Worm (Caenorhabditis elegans): ENCODE data around the gene Y57A10C.8.

Y57A10C.8 gene

DNA sequence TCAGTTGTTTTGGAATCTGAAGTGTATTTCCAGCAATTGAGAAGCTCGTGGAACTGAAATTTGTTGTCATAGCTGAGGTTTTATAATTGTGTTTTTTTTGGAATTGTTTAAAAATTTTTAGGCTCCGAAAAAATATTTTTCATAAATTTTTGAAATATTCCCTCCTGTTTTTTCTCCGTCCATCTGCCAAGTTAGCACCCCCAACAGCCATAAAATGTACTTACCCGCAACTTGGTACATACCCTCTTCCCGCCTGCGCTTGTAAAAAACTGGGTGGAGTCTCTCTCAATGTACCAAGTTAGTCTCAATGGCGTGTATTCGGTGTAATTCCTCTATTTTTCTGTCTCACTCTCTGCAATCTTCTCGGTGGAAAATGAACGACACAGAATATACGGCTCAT is 39.9 kb downstream of the Y57A10C.8 start, which contains the start of gene Y57A10B.6:
Gene Y57A10B.6 (plus strand): TSS at position 301 of the 400 bp plus-strand sequence.
- TF ChIP-seq nhr-76 (tag; optimal IDR thresholded peaks at IDR 0.05) (no peak), ztf-11 (tag; optimal IDR thresholded peaks at IDR 0.05) (no peak), cnd-1 (tag; optimal IDR thresholded peaks at IDR 0.05) (no peak), flh-1 (GFP tag; optimal IDR thresholded peaks at IDR 0.05) (no peak), nhr-237 (tag; optimal IDR thresholded peaks at IDR 0.05) (no peak), M03D4.4 (tag; optimal IDR thresholded peaks at IDR 0.05) (no peak), blmp-1 (tag; optimal IDR thresholded peaks at IDR 0.05) (no peak), nhr-12 (tag; optimal IDR thresholded peaks at IDR 0.05) (no peak), ces-1 (GFP tag; optimal IDR thresholded peaks at IDR 0.05) (no peak)

ce11 chrII:12387980-12388379 is 41.7 kb downstream of the Y57A10C.8 start, which contains the start of gene sre-41:
sre-41 (plus strand) TSS chrII:12388280.
- TF ChIP-seq ham-2 (GFP tag; optimal IDR thresholded peaks at IDR 0.05) (no peak), sem-2 (GFP tag; optimal IDR thresholded peaks at IDR 0.05) (no peak), nhr-76 (tag; optimal IDR thresholded peaks at IDR 0.05) (no peak), sptf-1 (tag; optimal IDR thresholded peaks at IDR 0.05) (no peak), ztf-11 (tag; optimal IDR thresholded peaks at IDR 0.05) (no peak), nhr-2 (tag; optimal IDR thresholded peaks at IDR 0.05) (no peak), lsy-2 (tag; optimal IDR thresholded peaks at IDR 0.05) (no peak), mab-5 (tag; optimal IDR thresholded peaks at IDR 0.05) (no peak), cnd-1 (tag; optimal IDR thresholded peaks at IDR 0.05) (no peak), blmp-1 (tag; optimal IDR thresholded peaks at IDR 0.05) (no peak), ces-1 (GFP tag; optimal IDR thresholded peaks at IDR 0.05) (no peak)

ce11 chrII:12387487-12387886 is 42.2 kb downstream of the Y57A10C.8 start:
- no peak for TF ChIP-seq mab-5 (tag; optimal IDR thresholded peaks at IDR 0.05)
- no peak for TF ChIP-seq ceh-83 (GFP tag; optimal IDR thresholded peaks at IDR 0.05)
- no peak for TF ChIP-seq nhr-2 (tag; optimal IDR thresholded peaks at IDR 0.05)
- no peak for TF ChIP-seq lsy-2 (tag; optimal IDR thresholded peaks at IDR 0.05)

DNA sequence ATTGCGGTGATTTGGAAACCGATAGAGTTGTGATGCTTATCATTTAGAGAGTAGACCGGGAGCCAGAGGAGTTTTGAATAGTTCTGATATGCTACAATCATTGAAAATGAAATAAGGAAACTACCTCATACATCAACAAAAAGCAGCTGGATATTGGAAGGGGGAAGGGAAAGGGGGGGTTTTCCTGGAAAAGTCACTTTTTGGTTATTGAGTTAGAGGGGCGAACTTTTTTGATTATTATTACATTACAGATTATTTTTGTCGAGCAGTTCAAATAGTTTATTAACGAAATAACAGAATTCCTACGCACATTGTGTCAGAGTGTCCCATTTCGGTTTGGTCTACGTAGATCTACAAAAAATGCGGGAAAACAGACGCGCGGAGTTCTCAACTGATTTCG is 42.9 kb downstream of the Y57A10C.8 start, which contains the start of gene sre-42:
Gene sre-42 (minus strand): TSS at position 101 of the 400 bp plus-strand sequence.
- TF ChIP-seq unc-39 (tag; optimal IDR thresholded peaks at IDR 0.05), result no peak
- no peak for TF ChIP-seq blmp-1 (tag; optimal IDR thresholded peaks at IDR 0.05)
- TF ChIP-seq drap-1 (GFP tag; optimal IDR thresholded peaks at IDR 0.05), result no peak
- no peak for TF ChIP-seq nhr-12 (tag; optimal IDR thresholded peaks at IDR 0.05)
- TF ChIP-seq mab-5 (tag; optimal IDR thresholded peaks at IDR 0.05), result no peak
- no peak for TF ChIP-seq tbx-8 (GFP tag; optimal IDR thresholded peaks at IDR 0.05)
- no peak for TF ChIP-seq elt-1 (tag; optimal IDR thresholded peaks at IDR 0.05; ENCODE audit: borderline replicate concordance, insufficient read depth)
- no peak for TF ChIP-seq zip-8 (tag; optimal IDR thresholded peaks at IDR 0.05)
- no peak for TF ChIP-seq ceh-83 (GFP tag; optimal IDR thresholded peaks at IDR 0.05)
- no peak for TF ChIP-seq lin-13 (tag; optimal IDR thresholded peaks at IDR 0.05)
- no peak for TF ChIP-seq lsy-2 (tag; optimal IDR thresholded peaks at IDR 0.05)
- no peak for TF ChIP-seq flh-1 (GFP tag; optimal IDR thresholded peaks at IDR 0.05)
- no peak for TF ChIP-seq unc-62 (GFP tag; optimal IDR thresholded peaks at IDR 0.05)
- no peak for TF ChIP-seq snpc-4 (tag; optimal IDR thresholded peaks at IDR 0.05)
- TF ChIP-seq nhr-28 (tag; optimal IDR thresholded peaks at IDR 0.05), result no peak
- no peak for TF ChIP-seq ham-2 (GFP tag; optimal IDR thresholded peaks at IDR 0.05)

DNA sequence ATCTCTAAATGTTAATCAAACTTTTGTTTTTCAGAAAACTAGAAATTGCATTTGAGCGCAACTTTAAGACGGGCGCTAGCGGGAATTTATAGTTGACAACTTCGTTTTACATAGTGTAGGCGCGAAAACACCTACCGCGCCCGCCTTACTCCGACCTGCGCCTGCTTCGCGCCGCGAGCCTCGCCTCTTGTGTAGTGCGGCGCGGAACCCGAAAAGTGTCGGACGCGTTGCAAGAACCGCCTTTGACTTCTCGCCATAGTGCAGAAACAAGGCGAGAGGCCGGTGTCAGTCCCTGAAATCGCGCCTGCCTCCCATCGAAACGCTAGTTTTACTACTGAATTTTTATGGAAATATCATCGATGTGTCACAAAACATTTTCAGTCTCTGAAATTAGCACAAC is 43.8 kb downstream of the Y57A10C.8 start:
- TF ChIP-seq pha-4 (tag; optimal IDR thresholded peaks at IDR 0.05) (no peak), elt-1 (tag; optimal IDR thresholded peaks at IDR 0.05; ENCODE audit: borderline replicate concordance, insufficient read depth) (no peak), ceh-83 (GFP tag; optimal IDR thresholded peaks at IDR 0.05) (no peak), lin-32 (GFP tag; optimal IDR thresholded peaks at IDR 0.05) (no peak), bed-3 (GFP tag; optimal IDR thresholded peaks at IDR 0.05) (no peak), lin-13 (tag; optimal IDR thresholded peaks at IDR 0.05) (no peak), nhr-12 (tag; optimal IDR thresholded peaks at IDR 0.05) (no peak), sptf-1 (tag; optimal IDR thresholded peaks at IDR 0.05) (no peak), ceh-43 (GFP tag; optimal IDR thresholded peaks at IDR 0.05) (no peak)

All from whole organism, mixed stage, embryonic.